Worm (Caenorhabditis elegans): ENCODE measurements around the gene Y46G5A.15.

Y46G5A.15 gene

DNA sequence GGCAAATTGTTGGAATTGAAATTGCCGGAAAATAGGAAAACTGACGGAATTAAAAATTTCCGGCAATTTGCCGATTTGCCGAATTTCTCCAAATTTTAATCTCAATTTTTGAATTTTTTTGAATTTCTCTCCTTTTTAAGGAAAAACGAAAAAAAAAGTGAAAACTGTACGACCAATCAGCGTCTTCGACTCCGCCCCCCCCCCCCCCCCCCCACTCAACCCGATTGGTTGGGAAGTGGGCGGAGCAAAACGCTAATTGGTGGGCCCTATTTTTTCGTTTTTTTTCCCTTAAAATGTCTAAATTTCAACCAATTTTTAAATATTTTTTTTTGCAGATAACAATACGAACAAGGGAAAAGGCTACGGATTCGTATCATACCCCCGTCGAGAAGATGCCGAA lies 15.3 kb downstream of the Y46G5A.15 start:
- TF ChIP-seq fkh-10 (GFP tag; optimal IDR thresholded peaks at IDR 0.05) (no peak), nhr-84 (tag; optimal IDR thresholded peaks at IDR 0.05) (no peak), elt-3 (tag; optimal IDR thresholded peaks at IDR 0.05) (no peak), zip-4 (GFP tag; optimal IDR thresholded peaks at IDR 0.05) (no peak), ceh-8 (GFP tag; optimal IDR thresholded peaks at IDR 0.05) (peak; percentile 16)

DNA sequence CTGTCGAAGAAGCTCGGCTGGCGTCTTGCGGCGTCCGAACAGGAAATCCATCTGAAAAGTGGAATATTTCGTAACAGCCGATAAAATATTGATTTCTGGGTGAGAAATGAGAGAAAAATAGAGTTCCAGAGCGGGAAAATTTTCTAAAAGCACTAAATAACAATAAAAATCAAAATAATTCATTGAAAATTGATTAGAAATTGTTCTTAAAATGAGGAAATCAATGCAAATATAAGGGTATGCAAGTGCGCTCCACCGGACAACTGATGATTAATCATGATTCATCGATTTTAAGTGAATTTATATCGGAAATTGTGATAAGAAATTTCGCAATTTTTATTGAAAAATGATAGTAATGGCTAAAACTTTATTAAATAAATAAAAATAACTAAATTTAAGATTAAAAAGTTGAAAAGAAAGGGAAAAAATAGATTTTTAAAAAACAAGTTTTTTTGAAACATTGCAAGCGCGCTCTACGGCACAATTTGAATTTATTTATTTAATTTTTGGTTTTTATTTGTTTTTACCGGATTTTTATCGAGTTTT lies 17.0 kb downstream of the Y46G5A.15 start, which contains the start of the genes vps-2 and tiar-2:
TSS of gene vps-2 (minus strand) at position 51 of the 546 bp plus-strand sequence.
TSS of gene tiar-2 (plus strand) at position 520 of the 546 bp plus-strand sequence.
- TF ChIP-seq zag-1 (tag; optimal IDR thresholded peaks at IDR 0.05) (no peak), unc-30 (tag; optimal IDR thresholded peaks at IDR 0.05) (no peak), nhr-84 (tag; optimal IDR thresholded peaks at IDR 0.05) (no peak), grh-1 (GFP tag; IDR thresholded peaks at IDR 0.05) (no peak), lin-13 (GFP tag; optimal IDR thresholded peaks at IDR 0.05) (no peak), xbp-1 (tag; optimal IDR thresholded peaks at IDR 0.05) (peak; percentile 78), ztf-4 (tag; optimal IDR thresholded peaks at IDR 0.05) (no peak), mdl-1 (tag; optimal IDR thresholded peaks at IDR 0.05) (no peak), fkh-8 (tag; optimal IDR thresholded peaks at IDR 0.05) (peak; percentile 87), rnt-1 (tag; optimal IDR thresholded peaks at IDR 0.05) (no peak), vab-15 (tag; optimal IDR thresholded peaks at IDR 0.05) (no peak), unc-62 (GFP tag; optimal IDR thresholded peaks at IDR 0.05) (no peak), pqm-1 (tag; optimal IDR thresholded peaks at IDR 0.05) (no peak), nhr-47 (tag; optimal IDR thresholded peaks at IDR 0.05) (peak; percentile 82), lin-35 (GFP tag; optimal IDR thresholded peaks at IDR 0.05) (peak; percentile 59 to 73), sup-37 (GFP tag; optimal IDR thresholded peaks at IDR 0.05) (no peak), unc-86 (tag; optimal IDR thresholded peaks at IDR 0.05) (peak; percentile 32), nhr-85 (tag) (peak; percentile 81), C04F5.9 (tag; optimal IDR thresholded peaks at IDR 0.05) (peak; percentile 24), elt-3 (tag; optimal IDR thresholded peaks at IDR 0.05) (peak in 1 of 6 experiments; percentile 8), fos-1 (tag; optimal IDR thresholded peaks at IDR 0.05) (peak; percentile 87), dsc-1 (tag; optimal IDR thresholded peaks at IDR 0.05) (peak; percentile 67), fkh-10 (GFP tag; optimal IDR thresholded peaks at IDR 0.05) (no peak), nhr-237 (tag; optimal IDR thresholded peaks at IDR 0.05) (no peak), unc-98 (GFP tag; IDR thresholded peaks at IDR 0.05) (no peak), hpl-2 (GFP tag; optimal IDR thresholded peaks at IDR 0.05) (no peak), snu-23 (GFP tag; optimal IDR thresholded peaks at IDR 0.05) (peak; percentile 66), sptf-1 (tag; optimal IDR thresholded peaks at IDR 0.05) (no peak), sox-4 (tag; optimal IDR thresholded peaks at IDR 0.05) (peak; percentile 18), elt-2 (tag; optimal IDR thresholded peaks at IDR 0.05) (peak; percentile 73), egl-13 (tag; optimal IDR thresholded peaks at IDR 0.05) (peak; percentile 73), ets-5 (GFP tag; IDR thresholded peaks at IDR 0.05) (no peak), ztf-11 (tag; optimal IDR thresholded peaks at IDR 0.05) (no peak), jun-1 (tag; optimal IDR thresholded peaks at IDR 0.05) (peak; percentile 48), isw-1 (GFP tag; IDR thresholded peaks at IDR 0.05) (peak; percentile 67), nhr-28 (tag; optimal IDR thresholded peaks at IDR 0.05) (no peak), pag-3 (tag; optimal IDR thresholded peaks at IDR 0.05; ENCODE audit: borderline replicate concordance, insufficient read depth) (no peak), lir-3 (tag; optimal IDR thresholded peaks at IDR 0.05; ENCODE audit: poor library complexity) (no peak), snpc-4 (tag; optimal IDR thresholded peaks at IDR 0.05) (peak; percentile 61), C34B4.2 (tag; optimal IDR thresholded peaks at IDR 0.05) (no peak), hlh-4 (tag; optimal IDR thresholded peaks at IDR 0.05) (no peak), lin-39 (tag; optimal IDR thresholded peaks at IDR 0.05) (peak; percentile 53), ama-1 (optimal IDR thresholded peaks at IDR 0.05) (no peak), ceh-63 (GFP tag; optimal IDR thresholded peaks at IDR 0.05) (no peak), dpl-1 (GFP tag; optimal IDR thresholded peaks at IDR 0.05) (peak; percentile 58 to 72 (median 58)), nhr-11 (tag; optimal IDR thresholded peaks at IDR 0.05) (no peak), nhr-20 (tag; optimal IDR thresholded peaks at IDR 0.05) (peak; percentile 60), lsy-2 (tag; optimal IDR thresholded peaks at IDR 0.05) (peak; percentile 78 to 81), nhr-77 (tag; optimal IDR thresholded peaks at IDR 0.05) (no peak)
